Worm (Caenorhabditis elegans) whole organism, L1 larva: ENCODE data around the gene F22E5.13.
"Not testable (repeated sequence)": the region's sequence is repeated elsewhere in the genome, so short reads cannot be mapped to it uniquely, and the experiment has no call there.

Experiments
- C34B4.2 ChIP-seq: sonication (generic microtip); optimal IDR thresholded peaks from 2 replicates; lab custom pipeline; 2017; ENCODE audit warnings: mild to moderate bottlenecking, missing genetic modification characterization, missing compliant biosample characterization
- F16B12.6 ChIP-seq: fragments of 150-350 bp; optimal IDR thresholded peaks from 2 replicates; lab custom pipeline; 2014; ENCODE audit warnings: missing biosample characterization, missing genetic modification characterization
- ama-1 ChIP-seq: fragments of 150-350 bp; optimal IDR thresholded peaks from 2 replicates; lab custom pipeline; 2014
- blmp-1 ChIP-seq: fragments of 150-350 bp; optimal IDR thresholded peaks from 2 replicates; lab custom pipeline; 2014; ENCODE audit warnings: missing biosample characterization, missing genetic modification characterization
- ceh-82 ChIP-seq, 3 experiments: fragments of 150-350 bp in 1 of 3; sonication (generic microtip) in 2 of 3; optimal IDR thresholded peaks; 2 replicates each; lab custom pipeline; 2014 to 2017; ENCODE audit warnings: missing biosample characterization in 3 of 3, missing genetic modification characterization in 3 of 3
- dpl-1 ChIP-seq, 3 experiments: fragments of 150-350 bp in 2 of 3; sonication (generic microtip) in 1 of 3; optimal IDR thresholded peaks; 2 replicates each; lab custom pipeline; 2014 to 2017; ENCODE audit warnings: missing biosample characterization in 3 of 3, missing genetic modification characterization in 3 of 3, missing genetic modification reagents in 3 of 3
- efl-1 ChIP-seq, 4 experiments: fragments of 150-350 bp; optimal IDR thresholded peaks in 3 of 4; peaks in 1 of 4; 1 replicate in 1 of 4; 2 replicates in 3 of 4; lab custom pipeline; 2014; ENCODE audit warnings: missing biosample characterization in 2 of 4, missing genetic modification characterization in 2 of 4, missing genetic modification reagents in 2 of 4
- efl-3 ChIP-seq: fragments of 200-800 bp; sonication (Bioruptor generic); optimal IDR thresholded peaks from 2 replicates; lab custom pipeline; 2018; ENCODE audit warnings: mild to moderate bottlenecking, missing genetic modification characterization, missing compliant biosample characterization
- elt-3 ChIP-seq, 6 experiments: fragments of 150-350 bp in 1 of 6; sonication (generic microtip); optimal IDR thresholded peaks; 2 replicates each; lab custom pipeline; 2017 to 2018; ENCODE audit warnings: missing biosample characterization in 6 of 6, missing genetic modification characterization in 6 of 6, inconsistent platforms in 1 of 6
- fkh-4 ChIP-seq: sonication (generic microtip); optimal IDR thresholded peaks from 2 replicates; lab custom pipeline; 2016; ENCODE audit warnings: missing compliant biosample characterization, missing genetic modification characterization, borderline replicate concordance
- fkh-8 ChIP-seq: sonication (generic microtip); optimal IDR thresholded peaks from 2 replicates; lab custom pipeline; 2016; ENCODE audit warnings: mild to moderate bottlenecking, missing genetic modification characterization, missing compliant biosample characterization
- hlh-17 ChIP-seq: fragments of 200-800 bp; sonication (Bioruptor generic); optimal IDR thresholded peaks from 2 replicates; lab custom pipeline; 2018; ENCODE audit warnings: missing genetic modification characterization, mild to moderate bottlenecking, missing compliant biosample characterization, moderate library complexity, borderline replicate concordance
- hlh-4 ChIP-seq: sonication (generic microtip); optimal IDR thresholded peaks from 2 replicates; lab custom pipeline; 2016; ENCODE audit warnings: mild to moderate bottlenecking, missing genetic modification characterization, missing compliant biosample characterization
- hpl-2 ChIP-seq: fragments of 150-350 bp; optimal IDR thresholded peaks from 2 replicates; lab custom pipeline; 2014; ENCODE audit warnings: missing biosample characterization, missing genetic modification reagents, missing genetic modification characterization
- irx-1 ChIP-seq: sonication (generic microtip); optimal IDR thresholded peaks from 2 replicates; lab custom pipeline; 2016; ENCODE audit warnings: missing genetic modification characterization, missing compliant biosample characterization
- isw-1 ChIP-seq: fragments of 200-800 bp; sonication (Bioruptor generic); IDR thresholded peaks from 2 replicates; pipeline ENCODE4 v1.3.6; 2022; ENCODE audit warnings: missing genetic modification characterization, missing compliant biosample characterization
- lin-14 ChIP-seq: fragments of 200-800 bp; sonication (Bioruptor generic); optimal IDR thresholded peaks from 2 replicates; lab custom pipeline; 2018; ENCODE audit warnings: mild to moderate bottlenecking, missing genetic modification characterization, moderate library complexity, missing compliant biosample characterization
- lin-35 ChIP-seq, 2 experiments: fragments of 150-350 bp; optimal IDR thresholded peaks; 2 replicates each; lab custom pipeline; 2014; ENCODE audit warnings: missing biosample characterization in 2 of 2, missing genetic modification characterization in 2 of 2, missing genetic modification reagents in 2 of 2
- mab-9 ChIP-seq: fragments of 200-800 bp; sonication (Bioruptor generic); IDR thresholded peaks from 2 replicates; pipeline ENCODE4 v1.3.6; 2022; ENCODE audit warnings: missing genetic modification reagents, missing genetic modification characterization, missing compliant biosample characterization
- mef-2 ChIP-seq: fragments of 150-350 bp; optimal IDR thresholded peaks from 2 replicates; lab custom pipeline; 2014; ENCODE audit warnings: missing biosample characterization, missing genetic modification characterization
- mep-1 ChIP-seq: fragments of 150-350 bp; optimal IDR thresholded peaks from 2 replicates; lab custom pipeline; 2014; ENCODE audit warnings: missing biosample characterization, missing genetic modification characterization
- nhr-11 ChIP-seq: fragments of 150-350 bp; optimal IDR thresholded peaks from 2 replicates; lab custom pipeline; 2014; ENCODE audit warnings: missing biosample characterization, missing genetic modification characterization
- nhr-28 ChIP-seq: fragments of 150-350 bp; optimal IDR thresholded peaks from 2 replicates; lab custom pipeline; 2014; ENCODE audit warnings: missing biosample characterization, missing genetic modification characterization
- nhr-77 ChIP-seq: fragments of 150-350 bp; optimal IDR thresholded peaks from 2 replicates; lab custom pipeline; 2014; ENCODE audit warnings: missing biosample characterization, missing genetic modification characterization
- nhr-84 ChIP-seq: sonication (generic microtip); optimal IDR thresholded peaks from 2 replicates; lab custom pipeline; 2017; ENCODE audit warnings: missing biosample characterization, missing genetic modification characterization
- pag-3 ChIP-seq: sonication (generic microtip); optimal IDR thresholded peaks from 2 replicates; lab custom pipeline; 2017; ENCODE audit warnings: missing genetic modification characterization, mild to moderate bottlenecking, missing compliant biosample characterization, antibody characterized with exemption, borderline replicate concordance; ENCODE audit not compliant: insufficient read depth
- skn-1 ChIP-seq: fragments of 150-350 bp; optimal IDR thresholded peaks from 2 replicates; lab custom pipeline; 2014; ENCODE audit warnings: missing biosample characterization, missing genetic modification characterization
- snu-23 ChIP-seq: sonication (generic microtip); optimal IDR thresholded peaks from 2 replicates; lab custom pipeline; 2016; ENCODE audit warnings: missing genetic modification characterization, missing compliant biosample characterization
- sox-4 ChIP-seq: sonication (generic microtip); optimal IDR thresholded peaks from 2 replicates; lab custom pipeline; 2016; ENCODE audit warnings: missing genetic modification characterization, missing compliant biosample characterization
- tlp-1 ChIP-seq: fragments of 150-350 bp; optimal IDR thresholded peaks from 2 replicates; lab custom pipeline; 2014; ENCODE audit warnings: missing biosample characterization, missing genetic modification characterization
- unc-130 ChIP-seq: fragments of 150-350 bp; optimal IDR thresholded peaks from 2 replicates; lab custom pipeline; 2017; ENCODE audit warnings: missing biosample characterization, missing genetic modification characterization, inconsistent platforms
- unc-30 ChIP-seq: sonication (generic microtip); optimal IDR thresholded peaks from 2 replicates; lab custom pipeline; 2017; ENCODE audit warnings: missing biosample characterization, missing genetic modification characterization
- unc-86 ChIP-seq: sonication (generic microtip); optimal IDR thresholded peaks from 2 replicates; lab custom pipeline; 2016; ENCODE audit warnings: missing genetic modification characterization, missing compliant biosample characterization
- unc-98 ChIP-seq: fragments of 200-800 bp; sonication (Bioruptor generic); IDR thresholded peaks from 2 replicates; pipeline ENCODE4 v1.3.6; 2022; ENCODE audit warnings: missing genetic modification characterization, missing compliant biosample characterization
- xbp-1 ChIP-seq: sonication (generic microtip); optimal IDR thresholded peaks from 2 replicates; lab custom pipeline; 2016; ENCODE audit warnings: missing genetic modification characterization, missing compliant biosample characterization
- zip-4 ChIP-seq: fragments of 200-800 bp; sonication (Bioruptor generic); optimal IDR thresholded peaks from 2 replicates; lab custom pipeline; 2018; ENCODE audit warnings: mild to moderate bottlenecking, missing genetic modification characterization, moderate library complexity, missing compliant biosample characterization
- ztf-4 ChIP-seq: fragments of 150-350 bp; optimal IDR thresholded peaks from 2 replicates; lab custom pipeline; 2014; ENCODE audit warnings: missing biosample characterization, missing genetic modification characterization

The F22E5.13 gene

ce11 chrII:2673534-2673933 lies 24.1 kb upstream of the F22E5.13 start, which contains the start of the genes F22E5.20 and F22E5.1:
Gene F22E5.20, minus strand, starts transcription at chrII:2673634.
Gene F22E5.1, plus strand, starts transcription at chrII:2673775.
- TF ChIP-seq ama-1 (lab: Kevin White, UChicago); efl-3 (GFP tag; lab: Kevin White, UChicago); mab-9 (GFP tag; lab: Robert Waterston, UW): not testable (repeated sequence)

- not testable (repeated sequence) for TF ChIP-seq tlp-1; C34B4.2 (tag; lab: Kevin White, UChicago); unc-30 (tag; lab: Kevin White, UChicago)
Measured at ce11 chrII:2672320-2672719, 22.9 kb upstream of the F22E5.13 start, which contains the start of gene sri-57. Gene sri-57, minus strand, starts transcription at chrII:2672420.

ce11 chrII:2665606-2666005 lies 16.2 kb upstream of the F22E5.13 start, which contains the start of gene F22E5.22:
Gene F22E5.22, plus strand, starts transcription at chrII:2665906.
- TF ChIP-seq dpl-1 (GFP tag; optimal IDR thresholded peaks at IDR 0.05; lab: Kevin White, UChicago) = no peak
- TF ChIP-seq xbp-1 (tag; lab: Kevin White, UChicago) = no peak
- no peak for TF ChIP-seq sox-4 (tag; lab: Kevin White, UChicago)

DNA sequence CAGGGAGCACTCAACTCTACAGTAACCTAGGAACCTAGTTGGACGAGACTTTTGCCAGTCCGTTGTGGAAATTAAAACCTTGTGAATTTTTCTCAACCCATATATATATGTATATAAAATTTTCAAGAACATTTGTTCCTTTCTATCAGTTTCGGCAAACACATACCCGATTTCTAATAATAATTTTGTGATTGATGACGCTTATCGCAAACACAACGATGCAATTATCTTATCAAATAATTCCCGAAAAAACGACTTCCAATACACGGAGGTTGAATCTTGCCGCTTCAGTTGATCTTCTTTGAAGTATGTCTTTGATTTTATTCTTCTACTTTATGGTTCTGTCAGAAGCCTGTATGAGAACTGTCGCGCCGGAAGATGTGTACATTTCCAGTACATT lies 15.6 kb upstream of the F22E5.13 start, which contains the start of gene F22E5.2:
Gene F22E5.2 (plus strand): TSS at position 301 of the 400 bp plus-strand sequence.
- TF ChIP-seq unc-30, mef-2, irx-1 (tag; lab: Kevin White, UChicago): not testable (repeated sequence)

ce11 chrII:2659364-2659763 lies 9.9 kb upstream of the F22E5.13 start, which contains the start of gene gcy-21:
Gene gcy-21, plus strand, starts transcription at chrII:2659664.
- TF ChIP-seq F16B12.6 (no peak), fkh-8 (tag; lab: Kevin White, UChicago) (peak; percentile 7), efl-1 (optimal IDR thresholded peaks at IDR 0.05; lab: Kevin White, UChicago) (no peak), efl-1 (GFP tag; optimal IDR thresholded peaks at IDR 0.05 in 1 of 2; lab: Kevin White, UChicago) (peak in 1 of 2 experiments; percentile 13), unc-130 (no peak), snu-23 (GFP tag; lab: Kevin White, UChicago) (no peak)

DNA sequence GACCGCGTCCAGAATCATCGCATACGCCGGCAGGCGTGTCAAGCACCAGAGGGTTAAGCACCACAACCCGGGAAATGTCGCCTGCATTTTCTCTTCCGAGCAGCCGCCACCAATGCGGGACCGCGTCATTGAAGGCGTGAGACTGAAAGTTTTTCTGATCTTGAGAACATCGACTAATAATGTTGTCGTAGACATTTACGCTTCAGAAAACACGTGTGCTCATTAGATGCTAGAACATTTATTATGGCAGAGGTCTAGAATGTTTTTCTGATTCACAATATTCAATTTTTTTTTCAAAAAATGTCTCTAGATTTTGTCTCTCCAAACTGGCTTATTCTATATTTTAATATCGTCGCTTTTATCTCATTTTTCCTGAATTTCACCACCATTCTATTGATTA lies 7.2 kb upstream of the F22E5.13 start, which contains the start of gene sri-47:
Gene sri-47 (plus strand): TSS at position 301 of the 400 bp plus-strand sequence.
- TF ChIP-seq skn-1 (tag; lab: Kevin White, UChicago) (no peak), fkh-4 (tag; lab: Kevin White, UChicago) (no peak), pag-3 (tag; lab: Kevin White, UChicago) (no peak), lin-35 (GFP tag; optimal IDR thresholded peaks at IDR 0.05; lab: Kevin White, UChicago) (no peak), fkh-8 (tag; lab: Kevin White, UChicago) (no peak), hlh-17 (GFP tag; lab: Kevin White, UChicago) (no peak), sox-4 (tag; lab: Kevin White, UChicago) (no peak)

DNA sequence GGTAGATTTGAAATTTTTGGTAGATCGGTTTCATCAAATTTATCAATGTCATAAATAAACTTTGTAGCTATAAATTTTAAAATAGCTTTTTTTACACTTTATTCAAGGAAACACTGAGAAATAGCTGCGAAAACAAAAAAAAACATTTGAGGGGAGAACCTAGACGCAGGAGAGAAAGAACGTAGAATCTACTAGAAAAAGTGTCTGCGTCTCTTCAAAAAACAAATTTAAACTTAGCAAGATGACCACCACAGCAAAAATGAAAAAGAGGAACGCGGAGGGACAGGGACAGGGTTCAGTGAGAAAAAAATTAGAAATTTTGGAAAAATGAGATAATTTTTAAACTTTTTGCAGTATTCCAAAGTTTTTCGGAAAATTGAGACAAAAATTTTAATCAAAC lies 424 bp downstream of the F22E5.13 start:
- TF ChIP-seq blmp-1 (tag; lab: Kevin White, UChicago) = no peak
- TF ChIP-seq mef-2 (tag; lab: Kevin White, UChicago) = no peak
- TF ChIP-seq nhr-77 (tag; lab: Kevin White, UChicago) = no peak
- TF ChIP-seq elt-3 (tag; optimal IDR thresholded peaks at IDR 0.05; lab: Kevin White, UChicago) = no peak
- TF ChIP-seq mep-1 = peak; percentile 44
- TF ChIP-seq pag-3 (tag; lab: Kevin White, UChicago) = no peak
- TF ChIP-seq efl-1 (optimal IDR thresholded peaks at IDR 0.05; lab: Kevin White, UChicago) = peak; percentile 50 to 61
- peak; percentile 34 to 67 for TF ChIP-seq efl-1 (GFP tag; optimal IDR thresholded peaks at IDR 0.05 in 1 of 2; lab: Kevin White, UChicago)
- peak; percentile 52 for TF ChIP-seq fkh-8 (tag; lab: Kevin White, UChicago)
- TF ChIP-seq ceh-82 (tag; optimal IDR thresholded peaks at IDR 0.05; lab: Kevin White, UChicago) = no peak
- no peak for TF ChIP-seq tlp-1
- peak; percentile 76 for TF ChIP-seq lin-14 (GFP tag; lab: Kevin White, UChicago)
- no peak for TF ChIP-seq nhr-11 (tag; lab: Kevin White, UChicago)
- no peak for TF ChIP-seq irx-1 (tag; lab: Kevin White, UChicago)
- TF ChIP-seq nhr-84 = no peak
- TF ChIP-seq ztf-4 = no peak
- TF ChIP-seq mab-9 (GFP tag; lab: Robert Waterston, UW) = no peak
- no peak for TF ChIP-seq unc-86 (tag; lab: Kevin White, UChicago)
- no peak for TF ChIP-seq zip-4 (GFP tag; lab: Kevin White, UChicago)
- TF ChIP-seq isw-1 (GFP tag; lab: Robert Waterston, UW) = no peak
- TF ChIP-seq unc-30 (tag; lab: Kevin White, UChicago) = no peak
- no peak for TF ChIP-seq unc-98 (GFP tag; lab: Robert Waterston, UW)
- no peak for TF ChIP-seq hpl-2 (GFP tag; lab: Kevin White, UChicago)
- TF ChIP-seq nhr-28 (tag; lab: Kevin White, UChicago) = no peak
- TF ChIP-seq hlh-4 (tag; lab: Kevin White, UChicago) = no peak
